Worm (Caenorhabditis elegans): ENCODE data around the gene lact-8.

lact-8 gene

DNA sequence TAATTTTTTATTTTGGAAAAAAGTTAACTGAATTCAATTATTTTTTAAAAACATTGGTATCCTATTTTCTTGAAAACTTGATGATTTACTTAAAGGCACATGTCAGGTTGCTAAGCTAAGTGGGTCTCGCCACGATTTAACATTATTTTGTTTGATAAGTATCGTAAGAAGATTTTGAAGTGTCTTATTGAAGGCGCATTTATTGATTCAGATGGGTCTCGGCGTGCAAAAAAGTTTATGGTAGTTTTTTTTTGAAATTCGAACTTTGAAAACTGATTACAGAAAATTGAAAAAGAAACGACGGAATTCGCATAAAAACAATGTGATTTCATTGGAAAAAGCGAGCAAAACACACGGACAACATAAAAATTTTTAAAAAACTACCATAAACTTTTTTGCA is 10.4 kb downstream of the lact-8 start:
- TF ChIP-seq nhr-43 (tag; optimal IDR thresholded peaks at IDR 0.05; ENCODE audit: poor library complexity, severe bottlenecking) (no peak), hmg-11 (tag; optimal IDR thresholded peaks at IDR 0.05) (no peak), nhr-237 (tag; optimal IDR thresholded peaks at IDR 0.05) (no peak), sea-2 (GFP tag; optimal IDR thresholded peaks at IDR 0.05) (no peak), elt-3 (tag; optimal IDR thresholded peaks at IDR 0.05) (no peak), ceh-9 (tag; optimal IDR thresholded peaks at IDR 0.05) (no peak), pha-4 (tag; optimal IDR thresholded peaks at IDR 0.05) (no peak), egl-5 (tag; optimal IDR thresholded peaks at IDR 0.05) (no peak), lsy-12 (tag; optimal IDR thresholded peaks at IDR 0.05) (no peak), jun-1 (tag; optimal IDR thresholded peaks at IDR 0.05) (no peak), nhr-77 (tag; optimal IDR thresholded peaks at IDR 0.05) (no peak), zag-1 (tag; optimal IDR thresholded peaks at IDR 0.05) (no peak), ceh-16 (tag; optimal IDR thresholded peaks at IDR 0.05) (no peak), pqm-1 (tag; optimal IDR thresholded peaks at IDR 0.05) (no peak), tbx-2 (tag; optimal IDR thresholded peaks at IDR 0.05) (no peak), snpc-4 (tag; optimal IDR thresholded peaks at IDR 0.05) (no peak), R02D3.7 (tag; optimal IDR thresholded peaks at IDR 0.05) (no peak), egl-27 (tag; optimal IDR thresholded peaks at IDR 0.05) (no peak), ZK546.5 (tag; optimal IDR thresholded peaks at IDR 0.05) (no peak)

DNA sequence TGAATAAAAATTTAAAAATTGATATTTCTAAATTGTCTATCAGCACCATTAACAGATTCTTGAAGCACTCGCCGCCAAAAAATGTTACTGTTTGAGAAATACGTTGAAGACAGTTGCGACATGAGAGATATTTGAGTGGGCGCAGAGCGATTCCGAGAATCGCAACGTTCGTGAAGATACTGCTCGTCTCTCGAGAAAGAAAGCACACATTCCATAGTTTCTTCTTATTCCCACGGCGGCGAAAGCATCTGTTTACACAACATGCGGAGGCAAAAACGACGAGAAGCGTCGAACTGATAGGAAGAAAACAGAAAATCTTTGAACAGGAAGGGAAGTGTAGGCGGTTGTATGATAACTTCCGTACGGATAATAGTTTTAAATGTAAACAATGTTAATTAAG is 10.9 kb downstream of the lact-8 start:
- TF ChIP-seq tbx-2 (tag; optimal IDR thresholded peaks at IDR 0.05) = peak; percentile 17
- no peak for TF ChIP-seq nhr-237 (tag; optimal IDR thresholded peaks at IDR 0.05)
- peak; percentile 90 for TF ChIP-seq nhr-11 (tag; optimal IDR thresholded peaks at IDR 0.05)
- peak; percentile 12 for TF ChIP-seq nfya-1 (tag; optimal IDR thresholded peaks at IDR 0.05; ENCODE audit: insufficient read depth)
- no peak for TF ChIP-seq nhr-77 (tag; optimal IDR thresholded peaks at IDR 0.05)
- TF ChIP-seq ama-1 (optimal IDR thresholded peaks at IDR 0.05) = peak; percentile 75
- TF ChIP-seq pha-4 (tag; optimal IDR thresholded peaks at IDR 0.05) = peak; percentile 36
- TF ChIP-seq ceh-28 (tag; optimal IDR thresholded peaks at IDR 0.05) = peak; percentile 1
- peak; percentile 7 for TF ChIP-seq lin-15B (tag; optimal IDR thresholded peaks at IDR 0.05)

- TF ChIP-seq jun-1 (tag; optimal IDR thresholded peaks at IDR 0.05) (peak; percentile 40), fos-1 (tag; optimal IDR thresholded peaks at IDR 0.05) (peak; percentile 32), pqm-1 (tag; optimal IDR thresholded peaks at IDR 0.05) (peak; percentile 78), nhr-237 (tag; optimal IDR thresholded peaks at IDR 0.05) (no peak), nfya-1 (tag; optimal IDR thresholded peaks at IDR 0.05; ENCODE audit: insufficient read depth) (peak; percentile 80), ztf-4 (tag; optimal IDR thresholded peaks at IDR 0.05) (no peak), ZK546.5 (tag; optimal IDR thresholded peaks at IDR 0.05) (no peak), hmg-11 (tag; optimal IDR thresholded peaks at IDR 0.05) (peak; percentile 31), ama-1 (optimal IDR thresholded peaks at IDR 0.05) (peak; percentile 6), nhr-11 (tag; optimal IDR thresholded peaks at IDR 0.05) (peak; percentile 65), pha-4 (tag; optimal IDR thresholded peaks at IDR 0.05) (peak; percentile 44), zag-1 (tag; optimal IDR thresholded peaks at IDR 0.05) (no peak), sea-2 (GFP tag; optimal IDR thresholded peaks at IDR 0.05) (no peak), elt-2 (tag; optimal IDR thresholded peaks at IDR 0.05) (peak; percentile 89)
Measured at ce11 chrV:11080345-11081102, 12.9 kb downstream of the lact-8 start, which contains the start of gene act-1. Gene act-1, plus strand, starts transcription at chrV:11081052.

DNA sequence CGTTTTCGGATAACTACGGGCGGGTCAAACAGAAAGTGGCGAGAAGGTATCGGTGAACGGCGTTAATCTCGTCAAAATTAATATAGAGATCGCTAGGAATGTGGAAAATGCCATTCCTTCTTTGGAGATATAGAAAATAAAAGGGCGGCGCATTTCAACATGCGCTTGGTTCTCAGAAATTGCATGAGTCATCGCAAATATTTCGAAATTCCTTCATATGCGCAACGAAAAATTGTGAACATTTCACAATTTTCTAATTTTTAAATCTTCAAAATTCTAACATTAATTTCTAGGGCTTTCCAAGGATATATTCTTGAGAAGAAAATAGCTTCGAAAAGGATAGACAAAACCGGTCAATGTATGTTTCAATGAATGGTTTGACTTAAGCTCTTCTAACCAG is 14.5 kb downstream of the lact-8 start:
- TF ChIP-seq nhr-11 (tag; optimal IDR thresholded peaks at IDR 0.05) = no peak
- TF ChIP-seq daf-12 (tag; optimal IDR thresholded peaks at IDR 0.05) = no peak
- TF ChIP-seq snpc-4 (tag; optimal IDR thresholded peaks at IDR 0.05) = no peak
- no peak for TF ChIP-seq R02D3.7 (tag; optimal IDR thresholded peaks at IDR 0.05)
- TF ChIP-seq skn-1 (tag; optimal IDR thresholded peaks at IDR 0.05) = no peak

ce11 chrV:11078104-11078724 is 15.2 kb downstream of the lact-8 start, which contains the start of gene act-2:
Gene act-2, minus strand, starts transcription at chrV:11078154.
- TF ChIP-seq nhr-28 (tag; optimal IDR thresholded peaks at IDR 0.05) (no peak), tbx-2 (tag; optimal IDR thresholded peaks at IDR 0.05) (peak; percentile 34), elt-2 (tag; optimal IDR thresholded peaks at IDR 0.05) (peak; percentile 76), nhr-76 (tag; optimal IDR thresholded peaks at IDR 0.05) (no peak), fkh-2 (tag; optimal IDR thresholded peaks at IDR 0.05) (no peak), zag-1 (tag; optimal IDR thresholded peaks at IDR 0.05) (no peak), unc-39 (tag; optimal IDR thresholded peaks at IDR 0.05) (no peak), ztf-11 (tag; optimal IDR thresholded peaks at IDR 0.05) (no peak), unc-62 (GFP tag; optimal IDR thresholded peaks at IDR 0.05) (no peak), ama-1 (optimal IDR thresholded peaks at IDR 0.05) (peak; percentile 22), nhr-237 (tag; optimal IDR thresholded peaks at IDR 0.05) (no peak), fkh-10 (GFP tag; optimal IDR thresholded peaks at IDR 0.05) (peak; percentile 58), lin-15B (tag; optimal IDR thresholded peaks at IDR 0.05) (peak; percentile 78), pqm-1 (tag; optimal IDR thresholded peaks at IDR 0.05) (no peak), R02D3.7 (tag; optimal IDR thresholded peaks at IDR 0.05) (peak; percentile 9), aly-2 (tag; optimal IDR thresholded peaks at IDR 0.05) (no peak), ceh-16 (tag; optimal IDR thresholded peaks at IDR 0.05) (no peak), nhr-77 (tag; optimal IDR thresholded peaks at IDR 0.05) (no peak), nfya-1 (tag; optimal IDR thresholded peaks at IDR 0.05; ENCODE audit: insufficient read depth) (peak; percentile 88), jun-1 (tag; optimal IDR thresholded peaks at IDR 0.05) (peak; percentile 82), lin-39 (tag; optimal IDR thresholded peaks at IDR 0.05) (peak; percentile 74), nhr-25 (tag; optimal IDR thresholded peaks at IDR 0.05) (peak; percentile 95), fos-1 (tag; optimal IDR thresholded peaks at IDR 0.05) (peak; percentile 88), egl-5 (tag; optimal IDR thresholded peaks at IDR 0.05) (no peak)

Data from whole organism, L3 larva.